Fruit fly (Drosophila melanogaster) whole organism, embryonic: ENCODE data around the gene CG7878.
A peak's percentile ranks its signal among the peaks of the same experiment; 100 is the strongest.

ENCODE experiments used
- Atf3 ChIP-seq: fragments of 200-800 bp; sonication (Bioruptor generic); optimal IDR thresholded peaks from 3 replicates; lab custom pipeline; 2016; ENCODE audit warnings: missing biosample characterization, missing genetic modification characterization
- Bdp1 ChIP-seq: fragments of 200-800 bp; sonication (Bioruptor generic); optimal IDR thresholded peaks from 3 replicates; lab custom pipeline; 2016; ENCODE audit warnings: missing biosample characterization, missing genetic modification characterization
- CG10147 ChIP-seq: fragments of 200-800 bp; sonication (Bioruptor generic); optimal IDR thresholded peaks from 2 replicates; lab custom pipeline; 2019; ENCODE audit warnings: missing biosample characterization, mild to moderate bottlenecking, missing genetic modification characterization, moderate library complexity
- CG10267 ChIP-seq: fragments of 200-800 bp; sonication (Bioruptor generic); optimal IDR thresholded peaks from 2 replicates; lab custom pipeline; 2018; ENCODE audit warnings: missing biosample characterization, mild to moderate bottlenecking, missing genetic modification characterization, moderate library complexity
- CG10462 ChIP-seq: fragments of 200-800 bp; sonication (Bioruptor generic); optimal IDR thresholded peaks from 2 replicates; lab custom pipeline; 2016; ENCODE audit warnings: missing biosample characterization, missing genetic modification characterization
- CG11696 ChIP-seq: fragments of 200-800 bp; sonication (Bioruptor generic); IDR thresholded peaks from 2 replicates; pipeline ENCODE4 v1.3.6; 2022; ENCODE audit warnings: missing biosample characterization, missing genetic modification characterization
- CG14965 ChIP-seq: fragments of 200-800 bp; sonication (Bioruptor generic); optimal IDR thresholded peaks from 2 replicates; lab custom pipeline; 2016; ENCODE audit warnings: missing biosample characterization, missing genetic modification characterization, borderline replicate concordance
- CG15011 ChIP-seq: fragments of 200-800 bp; sonication (Bioruptor generic); optimal IDR thresholded peaks from 3 replicates; lab custom pipeline; 2018; ENCODE audit warnings: missing biosample characterization, mild to moderate bottlenecking, missing genetic modification characterization
- CG15073 ChIP-seq: fragments of 200-800 bp; sonication (Bioruptor generic); optimal IDR thresholded peaks from 2 replicates; lab custom pipeline; 2016; ENCODE audit warnings: missing biosample characterization, missing genetic modification characterization
- CG15696 ChIP-seq: fragments of 200-800 bp; sonication (Bioruptor generic); optimal IDR thresholded peaks from 2 replicates; lab custom pipeline; 2019; ENCODE audit warnings: missing biosample characterization, mild to moderate bottlenecking, missing genetic modification characterization, moderate library complexity
- CG17829 ChIP-seq: fragments of 200-800 bp; optimal IDR thresholded peaks from 2 replicates; lab custom pipeline; 2019; ENCODE audit warnings: missing biosample characterization, mild to moderate bottlenecking, missing genetic modification characterization, moderate library complexity
- CG17912 ChIP-seq: fragments of 200-800 bp; sonication (Bioruptor generic); optimal IDR thresholded peaks from 2 replicates; lab custom pipeline; 2018; ENCODE audit warnings: missing biosample characterization, mild to moderate bottlenecking, missing genetic modification characterization
- CG18764 ChIP-seq: fragments of 200-800 bp; sonication (Bioruptor generic); optimal IDR thresholded peaks from 3 replicates; lab custom pipeline; 2016; ENCODE audit warnings: missing biosample characterization, missing genetic modification characterization
- CG2875 ChIP-seq: fragments of 200-800 bp; sonication (Bioruptor generic); optimal IDR thresholded peaks from 2 replicates; lab custom pipeline; 2017; ENCODE audit warnings: missing biosample characterization, mild to moderate bottlenecking, missing genetic modification characterization, missing genetic modification reagents
- CG32532 ChIP-seq: fragments of 200-800 bp; sonication (Bioruptor generic); IDR thresholded peaks from 2 replicates; pipeline ENCODE4 v1.3.6; 2022; ENCODE audit warnings: missing biosample characterization, missing genetic modification characterization
- CG3281 ChIP-seq: fragments of 200-800 bp; sonication (Bioruptor generic); optimal IDR thresholded peaks from 3 replicates; lab custom pipeline; 2017; ENCODE audit warnings: missing biosample characterization, mild to moderate bottlenecking, missing genetic modification characterization
- CG3995 ChIP-seq: fragments of 200-800 bp; sonication (Bioruptor generic); optimal IDR thresholded peaks from 3 replicates; lab custom pipeline; 2016; ENCODE audit warnings: missing biosample characterization, missing genetic modification characterization
- CG6654 ChIP-seq: fragments of 200-800 bp; sonication (Bioruptor generic); optimal IDR thresholded peaks from 2 replicates; lab custom pipeline; 2017; ENCODE audit warnings: missing biosample characterization, mild to moderate bottlenecking, missing genetic modification characterization
- CrebB ChIP-seq: fragments of 200-800 bp; sonication (Bioruptor generic); optimal IDR thresholded peaks from 3 replicates; lab custom pipeline; 2018; ENCODE audit warnings: missing biosample characterization, mild to moderate bottlenecking, missing genetic modification characterization
- Deaf1 ChIP-seq: fragments of 200-800 bp; optimal IDR thresholded peaks from 3 replicates; lab custom pipeline; 2019; ENCODE audit warnings: missing biosample characterization, mild to moderate bottlenecking, missing genetic modification characterization, moderate library complexity
- Dll ChIP-seq: fragments of 200-800 bp; sonication (Bioruptor generic); IDR thresholded peaks from 4 replicates; pipeline ENCODE4 v1.3.6; 2022; ENCODE audit warnings: missing biosample characterization, missing genetic modification characterization; ENCODE audit not compliant: partially characterized antibody
- E2f1 ChIP-seq: fragments of 200-800 bp; sonication (Bioruptor generic); IDR thresholded peaks from 2 replicates; pipeline ENCODE4 v1.3.6; 2022; ENCODE audit warnings: missing biosample characterization, missing genetic modification characterization
- Ets65A ChIP-seq: fragments of 200-800 bp; sonication (Bioruptor generic); peaks from one replicate; lab custom pipeline; 2016; ENCODE audit warnings: missing biosample characterization, missing genetic modification characterization
- Hr78 ChIP-seq, 2 experiments: fragments of 200-800 bp in 1 of 2; fragments of >200 bp in 1 of 2; sonication (Bioruptor generic) in 1 of 2; optimal IDR thresholded peaks; 2 replicates each; lab custom pipeline; 2017 to 2019; ENCODE audit warnings: missing biosample characterization in 2 of 2, missing genetic modification characterization in 2 of 2, mild to moderate bottlenecking in 1 of 2, moderate library complexity in 1 of 2
- PHDP ChIP-seq: fragments of 200-800 bp; sonication (Bioruptor generic); optimal IDR thresholded peaks from 3 replicates; lab custom pipeline; 2018; ENCODE audit warnings: missing biosample characterization, mild to moderate bottlenecking, missing genetic modification characterization, moderate library complexity
- Ravus ChIP-seq: fragments of 200-800 bp; sonication (Bioruptor generic); IDR thresholded peaks from 2 replicates; pipeline ENCODE4 v1.3.6; 2022; ENCODE audit warnings: missing biosample characterization, missing genetic modification characterization
- Tbp ChIP-seq: fragments of >200 bp; optimal IDR thresholded peaks from 2 replicates; lab custom pipeline; 2018; ENCODE audit warnings: missing biosample characterization, missing genetic modification characterization
- Xbp1 ChIP-seq: fragments of 200-800 bp; sonication (Bioruptor generic); optimal IDR thresholded peaks from 3 replicates; lab custom pipeline; 2016; ENCODE audit warnings: missing biosample characterization, mild to moderate bottlenecking, missing genetic modification characterization
- Xrp1 ChIP-seq: fragments of 200-800 bp; sonication (Bioruptor generic); IDR thresholded peaks from 2 replicates; pipeline ENCODE4 v1.3.6; 2022; ENCODE audit warnings: missing biosample characterization, missing genetic modification characterization
- bbx ChIP-seq: fragments of 200-800 bp; sonication (Bioruptor generic); IDR thresholded peaks from 2 replicates; pipeline ENCODE4 v1.3.6; 2022; ENCODE audit warnings: missing biosample characterization, missing genetic modification characterization; ENCODE audit not compliant: partially characterized antibody
- bigmax ChIP-seq: fragments of 200-800 bp; sonication (Bioruptor generic); optimal IDR thresholded peaks from 2 replicates; lab custom pipeline; 2018; ENCODE audit warnings: missing biosample characterization, mild to moderate bottlenecking, missing genetic modification characterization
- bsh ChIP-seq, 2 experiments: fragments of 200-800 bp; sonication (Bioruptor generic); optimal IDR thresholded peaks; 2 replicates each; lab custom pipeline; 2017 to 2018; ENCODE audit warnings: mild to moderate bottlenecking in 2 of 2, missing biosample characterization in 2 of 2, missing genetic modification characterization in 2 of 2, moderate library complexity in 1 of 2
- chm ChIP-seq: fragments of 200-800 bp; sonication (Bioruptor generic); IDR thresholded peaks from 2 replicates; pipeline ENCODE4 v1.3.6; 2022; ENCODE audit warnings: missing biosample characterization, missing genetic modification characterization
- corto ChIP-seq: fragments of 200-800 bp; sonication (Bioruptor generic); optimal IDR thresholded peaks from 2 replicates; lab custom pipeline; 2016; ENCODE audit warnings: missing biosample characterization, mild to moderate bottlenecking, missing genetic modification characterization, moderate library complexity
- crp ChIP-seq, 2 experiments: fragments of 200-800 bp; sonication (Bioruptor generic); optimal IDR thresholded peaks; 2 replicates in 1 of 2; 3 replicates in 1 of 2; lab custom pipeline; 2017; ENCODE audit warnings: missing biosample characterization in 2 of 2, missing genetic modification characterization in 2 of 2, mild to moderate bottlenecking in 1 of 2, moderate library complexity in 1 of 2
- emc ChIP-seq: fragments of 200-800 bp; sonication (Bioruptor generic); optimal IDR thresholded peaks from 2 replicates; lab custom pipeline; 2016; ENCODE audit warnings: missing biosample characterization, missing genetic modification characterization
- fd3F ChIP-seq: fragments of 200-800 bp; sonication (Bioruptor generic); optimal IDR thresholded peaks from 2 replicates; lab custom pipeline; 2018; ENCODE audit warnings: missing biosample characterization, mild to moderate bottlenecking, missing genetic modification characterization, moderate library complexity
- gro ChIP-seq: fragments of 200-800 bp; sonication (Bioruptor generic); optimal IDR thresholded peaks from 2 replicates; lab custom pipeline; 2016; ENCODE audit warnings: missing biosample characterization, missing genetic modification characterization
- kay ChIP-seq: fragments of 200-800 bp; sonication (Bioruptor generic); optimal IDR thresholded peaks from 2 replicates; lab custom pipeline; 2016; ENCODE audit warnings: missing biosample characterization, missing genetic modification characterization
- lola ChIP-seq, 3 experiments: fragments of >200 bp in 2 of 3; fragments of 200-800 bp in 1 of 3; sonication (Bioruptor generic) in 1 of 3; optimal IDR thresholded peaks; 2 replicates each; lab custom pipeline; 2017 to 2019; ENCODE audit warnings: missing biosample characterization in 3 of 3, missing genetic modification characterization in 3 of 3, mild to moderate bottlenecking in 1 of 3, moderate library complexity in 1 of 3
- nerfin-2 ChIP-seq: fragments of 200-800 bp; sonication (Bioruptor generic); IDR thresholded peaks from 2 replicates; pipeline ENCODE4 v1.3.6; 2022; ENCODE audit warnings: missing biosample characterization, missing genetic modification characterization; ENCODE audit not compliant: partially characterized antibody
- oc ChIP-seq: fragments of 200-800 bp; sonication (Bioruptor generic); optimal IDR thresholded peaks from 2 replicates; lab custom pipeline; 2018; ENCODE audit warnings: missing biosample characterization, mild to moderate bottlenecking, missing genetic modification characterization, moderate library complexity
- onecut ChIP-seq: fragments of 200-800 bp; sonication (Bioruptor generic); IDR thresholded peaks from 2 replicates; pipeline ENCODE4 v1.3.6; 2022; ENCODE audit warnings: missing biosample characterization, missing genetic modification characterization
- ro ChIP-seq: fragments of 200-800 bp; sonication (Bioruptor generic); IDR thresholded peaks from 2 replicates; pipeline ENCODE4 v1.3.6; 2022; ENCODE audit warnings: missing biosample characterization, missing genetic modification characterization
- sqz ChIP-seq: fragments of 200-800 bp; sonication (Bioruptor generic); optimal IDR thresholded peaks from 3 replicates; lab custom pipeline; 2018; ENCODE audit warnings: missing biosample characterization, mild to moderate bottlenecking, missing genetic modification characterization
- tap ChIP-seq: fragments of 200-800 bp; optimal IDR thresholded peaks from 3 replicates; lab custom pipeline; 2019; ENCODE audit warnings: missing biosample characterization, mild to moderate bottlenecking, missing genetic modification characterization, moderate library complexity
- tin ChIP-seq: fragments of 200-800 bp; sonication (Bioruptor generic); optimal IDR thresholded peaks from 3 replicates; lab custom pipeline; 2016; ENCODE audit warnings: missing biosample characterization, missing genetic modification characterization

Gene CG7878

dm6 chr3R:8126316-8127150 lies 4.0 kb downstream of the CG7878 start, which contains the start of the genes CG9667 and Arl8 (continued):
- peak; percentile 76 for TF ChIP-seq tin (GFP tag; lab: Kevin White, UChicago)
- no peak for TF ChIP-seq onecut (GFP tag; lab: Robert Waterston, UW)
- TF ChIP-seq Ravus: no peak
- peak; percentile 50 for TF ChIP-seq E2f1
- peak; percentile 17 for TF ChIP-seq sqz
- no peak for TF ChIP-seq ro
- peak; percentile 79 for TF ChIP-seq CG17829
- TF ChIP-seq CG15011 (GFP tag; lab: Kevin White, UChicago): peak; percentile 30
- TF ChIP-seq Xbp1 (GFP tag; lab: Kevin White, UChicago): peak; percentile 69
- TF ChIP-seq crp (GFP tag; optimal IDR thresholded peaks at IDR 0.05; lab: Kevin White, UChicago): peak in 1 of 2 experiments; percentile 59
- TF ChIP-seq PHDP (tag; lab: Kevin White, UChicago): peak; percentile 59
- TF ChIP-seq oc: peak; percentile 30
- TF ChIP-seq bbx (GFP tag; lab: Robert Waterston, UW): 0 out of 2 replicates have a peak, but pooled peaks have one; percentile 9
- peak; percentile 19 for TF ChIP-seq CG3995 (GFP tag; lab: Kevin White, UChicago)
- peak in 1 of 2 experiments; percentile 68 for TF ChIP-seq bsh (GFP tag; optimal IDR thresholded peaks at IDR 0.05; lab: Kevin White, UChicago)
- TF ChIP-seq CrebB (tag; lab: Kevin White, UChicago): peak; percentile 32
- 0 out of 2 replicates have a peak, but pooled peaks have one; percentile 11 for TF ChIP-seq chm (GFP tag; lab: Robert Waterston, UW)
- no peak for TF ChIP-seq CG6654
- peak; percentile 53 for TF ChIP-seq CG18764 (GFP tag; lab: Kevin White, UChicago)
- TF ChIP-seq corto (GFP tag; lab: Kevin White, UChicago): no peak
- peak; percentile 29 for TF ChIP-seq CG10462 (GFP tag; lab: Kevin White, UChicago)
- TF ChIP-seq CG17912 (GFP tag; lab: Kevin White, UChicago): no peak
- TF ChIP-seq Hr78 (GFP tag; optimal IDR thresholded peaks at IDR 0.05; lab: Kevin White, UChicago): no peak
- peak; percentile 36 for TF ChIP-seq kay (GFP tag; lab: Kevin White, UChicago)
- TF ChIP-seq CG11696 (GFP tag; lab: Robert Waterston, UW): no peak
- peak; percentile 20 for TF ChIP-seq Ets65A (GFP tag; lab: Kevin White, UChicago)
- no peak for TF ChIP-seq Bdp1
- peak; percentile 86 for TF ChIP-seq CG10267 (tag; lab: Kevin White, UChicago)
- TF ChIP-seq nerfin-2 (GFP tag; lab: Robert Waterston, UW): no peak; the same call in 1 of the 2 replicates
- peak in 1 of 3 experiments; percentile 61 for TF ChIP-seq lola (GFP tag; optimal IDR thresholded peaks at IDR 0.05; lab: Kevin White, UChicago)
- TF ChIP-seq CG10147 (GFP tag; lab: Kevin White, UChicago): peak; percentile 68
- no peak for TF ChIP-seq Atf3
- TF ChIP-seq CG15696 (tag; lab: Kevin White, UChicago): peak; percentile 58
- peak; percentile 47; the same call in 2 of the 4 replicates for TF ChIP-seq Dll
- TF ChIP-seq Xrp1 (GFP tag; lab: Robert Waterston, UW): peak; percentile 70; the same call in 1 of the 2 replicates
- no peak for TF ChIP-seq Deaf1 (tag; lab: Kevin White, UChicago)
- no peak for TF ChIP-seq emc (GFP tag; lab: Kevin White, UChicago)
- TF ChIP-seq Tbp (GFP tag; lab: Kevin White, UChicago): no peak
- no peak for TF ChIP-seq CG15073
- peak; percentile 53 for TF ChIP-seq CG3281
- TF ChIP-seq CG32532: peak; percentile 86
- no peak for TF ChIP-seq CG14965 (GFP tag; lab: Kevin White, UChicago)
- no peak for TF ChIP-seq CG2875
- no peak for TF ChIP-seq bigmax (GFP tag; lab: Kevin White, UChicago)
- TF ChIP-seq gro (GFP tag; lab: Kevin White, UChicago): no peak
- peak; percentile 57 for TF ChIP-seq fd3F (GFP tag; lab: Kevin White, UChicago)
- TF ChIP-seq tap (tag; lab: Kevin White, UChicago): peak; percentile 59
